Worm (Caenorhabditis elegans): ENCODE data around the gene W02D7.8.
"Not testable (repeated sequence)": the region's sequence is repeated elsewhere in the genome, so short reads cannot be mapped to it uniquely, and the experiment has no call there.

W02D7.8 gene

ce11 chrV:8306366-8306765 lies at the start of gene W02D7.8:
W02D7.8 (minus strand) TSS chrV:8306466.
- TF ChIP-seq med-1 (GFP tag; optimal IDR thresholded peaks at IDR 0.05; ENCODE audit: insufficient read depth), result no peak
- no peak for TF ChIP-seq tab-1 (GFP tag; IDR thresholded peaks at IDR 0.05)
- no peak for TF ChIP-seq ztf-23 (GFP tag; IDR thresholded peaks at IDR 0.05)
- TF ChIP-seq T22C8.4 (GFP tag; IDR thresholded peaks at IDR 0.05), result no peak
- no peak for TF ChIP-seq ref-1 (GFP tag; conservative IDR thresholded peaks at IDR 0.05)
- no peak for TF ChIP-seq ztf-29 (GFP tag; IDR thresholded peaks at IDR 0.05)
- no peak for TF ChIP-seq cog-1 (tag; optimal IDR thresholded peaks at IDR 0.05)
- no peak for TF ChIP-seq flt-1 (GFP tag; IDR thresholded peaks at IDR 0.05)
- no peak for TF ChIP-seq klf-2 (GFP tag; conservative IDR thresholded peaks at IDR 0.05)

DNA sequence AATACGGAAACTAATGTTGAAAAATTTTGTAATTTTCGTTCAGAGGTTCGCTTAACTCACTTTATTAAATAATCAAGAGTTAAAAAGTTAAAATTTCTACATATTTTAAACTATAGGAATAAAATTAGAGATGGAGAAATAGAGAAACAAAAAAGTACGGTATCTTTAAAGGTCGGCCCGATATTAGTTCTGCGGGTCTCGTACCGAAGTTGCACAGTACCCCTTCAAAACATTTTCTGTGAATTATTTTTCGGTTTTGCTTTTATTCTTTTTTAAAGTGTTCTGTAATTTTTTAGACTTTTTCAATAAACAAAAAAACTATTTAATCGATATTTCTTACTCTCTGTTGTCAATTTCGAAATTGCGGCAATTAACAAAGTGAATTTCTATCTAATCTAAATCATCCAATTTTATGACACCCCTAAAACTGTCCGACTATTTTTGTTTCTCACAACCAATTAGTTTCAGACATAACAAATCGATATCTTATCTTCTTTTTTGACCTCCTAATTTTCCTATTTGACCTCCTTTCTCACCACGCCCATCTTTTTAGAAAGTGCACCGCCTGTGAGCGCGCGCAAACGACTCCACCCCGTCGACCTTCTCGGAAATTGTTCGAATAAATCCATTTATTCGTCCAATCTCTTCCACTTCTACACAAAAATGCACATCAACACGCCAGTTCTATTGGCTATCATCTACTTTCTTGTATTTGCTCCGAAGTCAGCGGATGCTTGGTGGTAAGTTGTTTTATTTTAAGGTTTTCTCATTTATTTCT lies 49.4 kb upstream of the W02D7.8 start, which contains the start of gene mom-2:
Gene mom-2, plus strand, starts transcription at position 554 of the 778 bp plus-strand sequence.
- TF ChIP-seq ztf-29 (GFP tag; IDR thresholded peaks at IDR 0.05) (no peak), T22C8.4 (GFP tag; IDR thresholded peaks at IDR 0.05) (no peak), klf-2 (GFP tag; conservative IDR thresholded peaks at IDR 0.05) (no peak), tab-1 (GFP tag; IDR thresholded peaks at IDR 0.05) (no peak), ref-1 (GFP tag; conservative IDR thresholded peaks at IDR 0.05) (no peak), cog-1 (tag; optimal IDR thresholded peaks at IDR 0.05) (no peak), med-1 (GFP tag; optimal IDR thresholded peaks at IDR 0.05; ENCODE audit: insufficient read depth) (no peak), flt-1 (GFP tag; IDR thresholded peaks at IDR 0.05) (no peak), ztf-23 (GFP tag; IDR thresholded peaks at IDR 0.05) (no peak)

ce11 chrV:8351371-8351770 lies 45.1 kb upstream of the W02D7.8 start, which contains the start of gene srsx-22:
srsx-22 (plus strand) TSS chrV:8351671.
- TF ChIP-seq ref-1 (GFP tag; conservative IDR thresholded peaks at IDR 0.05), result no peak
- TF ChIP-seq tab-1 (GFP tag; IDR thresholded peaks at IDR 0.05), result no peak
- TF ChIP-seq med-1 (GFP tag; optimal IDR thresholded peaks at IDR 0.05; ENCODE audit: insufficient read depth), result no peak

DNA sequence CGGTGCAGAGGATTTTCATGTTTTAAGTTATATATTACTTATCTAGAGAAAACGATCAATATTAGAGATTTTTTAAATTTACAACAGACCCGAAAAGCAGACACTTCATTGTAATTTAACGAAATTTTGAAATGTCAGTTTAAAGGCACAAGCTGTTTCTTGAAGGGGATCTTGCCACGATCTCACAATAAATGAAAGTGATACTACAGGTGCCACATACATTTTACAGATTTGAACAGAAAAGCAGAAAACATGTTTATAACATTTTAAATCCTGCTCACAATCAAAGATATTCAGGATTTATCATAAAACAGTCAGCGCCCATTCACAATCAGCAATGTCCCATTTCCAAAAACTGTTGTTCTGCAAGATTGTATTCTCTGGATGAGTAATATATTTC lies 43.7 kb upstream of the W02D7.8 start:
- TF ChIP-seq tab-1 (GFP tag; IDR thresholded peaks at IDR 0.05), result no peak
- TF ChIP-seq cog-1 (tag; optimal IDR thresholded peaks at IDR 0.05), result no peak
- TF ChIP-seq ztf-23 (GFP tag; IDR thresholded peaks at IDR 0.05), result no peak
- TF ChIP-seq T22C8.4 (GFP tag; IDR thresholded peaks at IDR 0.05), result no peak
- TF ChIP-seq ref-1 (GFP tag; conservative IDR thresholded peaks at IDR 0.05), result no peak
- no peak for TF ChIP-seq flt-1 (GFP tag; IDR thresholded peaks at IDR 0.05)
- no peak for TF ChIP-seq ztf-29 (GFP tag; IDR thresholded peaks at IDR 0.05)
- no peak for TF ChIP-seq med-1 (GFP tag; optimal IDR thresholded peaks at IDR 0.05; ENCODE audit: insufficient read depth)
- no peak for TF ChIP-seq klf-2 (GFP tag; conservative IDR thresholded peaks at IDR 0.05)

DNA sequence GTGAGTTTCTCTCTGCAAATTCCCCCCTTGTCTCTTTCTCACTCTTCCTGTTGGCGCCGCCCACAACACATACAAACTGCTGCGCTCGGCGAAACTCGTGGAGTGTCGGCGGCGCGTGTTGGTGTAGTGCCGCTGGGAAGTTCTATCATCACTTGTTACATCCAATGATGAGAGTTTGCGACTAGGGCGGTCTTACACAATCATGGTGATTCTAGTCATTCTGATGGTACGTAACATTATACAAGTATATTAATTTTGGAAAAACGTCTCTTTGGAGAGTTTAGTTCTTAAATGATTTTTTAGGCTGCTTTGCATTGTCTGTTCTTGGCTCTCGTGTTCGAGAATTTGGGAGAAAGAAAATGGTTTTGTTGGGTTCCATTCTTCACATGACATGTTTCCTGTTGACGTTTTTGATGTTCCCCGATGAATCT lies 42.7 kb upstream of the W02D7.8 start:
- no peak for TF ChIP-seq T22C8.4 (GFP tag; IDR thresholded peaks at IDR 0.05)
- TF ChIP-seq klf-2 (GFP tag; conservative IDR thresholded peaks at IDR 0.05), result no peak
- no peak for TF ChIP-seq ref-1 (GFP tag; conservative IDR thresholded peaks at IDR 0.05)
- peak; percentile 48; the same call in 1 of the 2 replicates for TF ChIP-seq flt-1 (GFP tag; IDR thresholded peaks at IDR 0.05)
- TF ChIP-seq cog-1 (tag; optimal IDR thresholded peaks at IDR 0.05), result peak; percentile 72
- TF ChIP-seq ztf-23 (GFP tag; IDR thresholded peaks at IDR 0.05), result peak; percentile 65; the same call in 1 of the 2 replicates
- TF ChIP-seq tab-1 (GFP tag; IDR thresholded peaks at IDR 0.05), result no peak

DNA sequence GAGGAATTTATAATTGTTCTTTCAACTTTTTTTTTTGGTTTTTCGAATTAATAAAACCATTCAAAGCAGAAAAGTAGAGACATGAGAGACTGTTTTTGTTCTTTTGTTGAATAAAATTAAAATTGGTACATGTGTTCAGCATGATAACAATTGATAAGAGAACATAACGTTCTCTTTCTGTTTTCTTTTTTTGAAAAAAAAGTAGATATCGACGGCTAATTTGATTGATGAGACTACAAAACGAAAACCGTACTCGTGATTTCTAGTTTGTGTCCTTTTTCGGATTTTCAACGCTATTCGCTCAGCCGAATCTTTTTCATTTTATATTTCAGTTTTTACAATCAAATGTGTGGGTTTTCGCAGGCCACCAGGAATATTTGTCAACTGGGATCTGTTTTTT lies 39.2 kb upstream of the W02D7.8 start, which contains the start of gene C08D8.1:
Gene C08D8.1, plus strand, starts transcription at position 324 of the 400 bp plus-strand sequence.
- TF ChIP-seq ztf-29 (GFP tag; IDR thresholded peaks at IDR 0.05) (no peak), tab-1 (GFP tag; IDR thresholded peaks at IDR 0.05) (no peak), ref-1 (GFP tag; conservative IDR thresholded peaks at IDR 0.05) (no peak), ztf-23 (GFP tag; IDR thresholded peaks at IDR 0.05) (no peak), med-1 (GFP tag; optimal IDR thresholded peaks at IDR 0.05; ENCODE audit: insufficient read depth) (no peak), klf-2 (GFP tag; conservative IDR thresholded peaks at IDR 0.05) (no peak), cog-1 (tag; optimal IDR thresholded peaks at IDR 0.05) (no peak), T22C8.4 (GFP tag; IDR thresholded peaks at IDR 0.05) (no peak), flt-1 (GFP tag; IDR thresholded peaks at IDR 0.05) (no peak)

DNA sequence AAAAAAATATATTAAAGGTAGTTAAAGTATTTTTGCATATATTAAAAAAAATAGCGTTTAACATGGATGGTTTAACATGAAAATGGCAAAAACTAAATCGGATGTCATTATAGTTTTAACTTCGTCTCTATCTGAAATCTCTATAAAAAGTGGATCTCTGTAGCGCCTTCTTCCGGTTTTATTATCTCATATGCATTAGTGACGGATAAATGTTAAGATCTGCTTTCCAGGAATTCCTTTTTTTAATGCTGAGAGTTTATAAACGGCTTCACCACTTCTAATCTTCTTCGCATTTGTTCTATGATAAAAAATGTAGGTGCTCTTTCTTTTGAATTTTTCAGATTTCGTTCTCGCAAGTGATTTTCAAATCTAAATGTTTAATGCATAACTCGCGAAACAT lies 36.1 kb upstream of the W02D7.8 start:
- TF ChIP-seq T22C8.4 (GFP tag; IDR thresholded peaks at IDR 0.05) (no peak), ref-1 (GFP tag; conservative IDR thresholded peaks at IDR 0.05) (no peak)

DNA sequence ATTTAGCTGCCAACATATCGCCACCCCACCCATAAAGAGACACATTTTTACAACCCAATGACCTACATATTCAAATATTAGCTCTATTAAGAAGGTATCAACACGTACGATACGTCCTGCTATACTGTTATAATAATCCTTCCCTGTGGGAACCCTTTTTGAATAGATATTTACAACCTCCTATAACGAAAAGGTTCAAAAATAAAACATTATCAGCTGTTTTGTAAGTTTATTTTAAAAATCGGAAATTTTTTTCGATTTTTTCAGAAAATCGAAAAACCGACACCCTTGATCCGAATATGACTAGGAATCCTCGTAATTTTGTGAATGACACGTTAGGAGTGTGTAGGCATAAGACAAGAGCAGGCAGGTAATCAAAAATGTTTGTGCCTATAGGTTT lies 34.7 kb upstream of the W02D7.8 start, which contains the start of gene C08D8.7:
Gene C08D8.7, plus strand, starts transcription at position 301 of the 400 bp plus-strand sequence.
- TF ChIP-seq ztf-29, ztf-23, flt-1 (GFP tag; IDR thresholded peaks at IDR 0.05): not testable (repeated sequence)

- TF ChIP-seq cog-1 (tag; optimal IDR thresholded peaks at IDR 0.05) (no peak), T22C8.4 (GFP tag; IDR thresholded peaks at IDR 0.05) (no peak), tab-1 (GFP tag; IDR thresholded peaks at IDR 0.05) (no peak), ztf-29 (GFP tag; IDR thresholded peaks at IDR 0.05) (no peak), med-1 (GFP tag; optimal IDR thresholded peaks at IDR 0.05; ENCODE audit: insufficient read depth) (no peak)
Measured at ce11 chrV:8335620-8336019, 29.4 kb upstream of the W02D7.8 start.

ce11 chrV:8334360-8334759 lies 28.1 kb upstream of the W02D7.8 start, which contains the start of gene tmd-2:
tmd-2 (plus strand) TSS chrV:8334660.
- TF ChIP-seq cog-1 (tag; optimal IDR thresholded peaks at IDR 0.05) (no peak), ref-1 (GFP tag; conservative IDR thresholded peaks at IDR 0.05) (no peak), klf-2 (GFP tag; conservative IDR thresholded peaks at IDR 0.05) (no peak), ztf-23 (GFP tag; IDR thresholded peaks at IDR 0.05) (no peak), flt-1 (GFP tag; IDR thresholded peaks at IDR 0.05) (no peak), T22C8.4 (GFP tag; IDR thresholded peaks at IDR 0.05) (no peak), tab-1 (GFP tag; IDR thresholded peaks at IDR 0.05) (no peak), ztf-29 (GFP tag; IDR thresholded peaks at IDR 0.05) (no peak), med-1 (GFP tag; optimal IDR thresholded peaks at IDR 0.05; ENCODE audit: insufficient read depth) (no peak)

All from whole organism, midembryonic.